Worm (Caenorhabditis elegans) whole organism, mixed stage, embryonic: ENCODE results near the gene rfp-1.

Source experiments
- M03D4.4 ChIP-seq: sonication (generic microtip); optimal IDR thresholded peaks from 2 replicates; lab custom pipeline; 2017; ENCODE audit warnings: mild to moderate bottlenecking, missing genetic modification characterization, missing compliant biosample characterization
- bed-3 ChIP-seq: fragments of 200-800 bp; sonication (Bioruptor generic); optimal IDR thresholded peaks from 3 replicates; lab custom pipeline; 2018; ENCODE audit warnings: mild to moderate bottlenecking, missing genetic modification characterization, moderate library complexity, missing compliant biosample characterization
- blmp-1 ChIP-seq: fragments of 150-350 bp; optimal IDR thresholded peaks from 2 replicates; lab custom pipeline; 2014; ENCODE audit warnings: missing biosample characterization, missing genetic modification characterization
- ceh-43 ChIP-seq: fragments of 200-800 bp; sonication (Bioruptor generic); optimal IDR thresholded peaks from 2 replicates; lab custom pipeline; 2018; ENCODE audit warnings: mild to moderate bottlenecking, missing genetic modification characterization, moderate library complexity, missing compliant biosample characterization
- ceh-83 ChIP-seq: fragments of 200-800 bp; sonication (Bioruptor generic); optimal IDR thresholded peaks from 2 replicates; lab custom pipeline; 2018; ENCODE audit warnings: mild to moderate bottlenecking, missing genetic modification characterization, missing compliant biosample characterization
- cnd-1 ChIP-seq: fragments of 200-800 bp; sonication (Bioruptor generic); optimal IDR thresholded peaks from 2 replicates; lab custom pipeline; 2018; ENCODE audit warnings: mild to moderate bottlenecking, missing genetic modification characterization, missing compliant biosample characterization
- drap-1 ChIP-seq: fragments of 200-800 bp; sonication (Bioruptor generic); optimal IDR thresholded peaks from 3 replicates; lab custom pipeline; 2018; ENCODE audit warnings: mild to moderate bottlenecking, missing genetic modification characterization, missing compliant biosample characterization
- elt-1 ChIP-seq: sonication (generic microtip); optimal IDR thresholded peaks from 2 replicates; lab custom pipeline; 2017; ENCODE audit warnings: missing genetic modification characterization, mild to moderate bottlenecking, missing compliant biosample characterization, antibody characterized with exemption, moderate library complexity, borderline replicate concordance; ENCODE audit not compliant: insufficient read depth
- elt-3 ChIP-seq: fragments of 150-350 bp; optimal IDR thresholded peaks from 2 replicates; lab custom pipeline; 2014; ENCODE audit warnings: missing biosample characterization, missing genetic modification characterization
- flh-1 ChIP-seq: fragments of 200-800 bp; sonication (Bioruptor generic); optimal IDR thresholded peaks from 2 replicates; lab custom pipeline; 2018; ENCODE audit warnings: mild to moderate bottlenecking, missing genetic modification characterization, moderate library complexity, missing compliant biosample characterization
- ham-2 ChIP-seq: fragments of 200-800 bp; sonication (Bioruptor generic); optimal IDR thresholded peaks from 2 replicates; lab custom pipeline; 2018; ENCODE audit warnings: mild to moderate bottlenecking, missing genetic modification characterization, missing compliant biosample characterization
- hlh-1 ChIP-seq: fragments of 150-350 bp; optimal IDR thresholded peaks from 2 replicates; lab custom pipeline; 2014; ENCODE audit warnings: missing biosample characterization, missing genetic modification reagents, missing genetic modification characterization
- lin-13 ChIP-seq: fragments of 150-350 bp; optimal IDR thresholded peaks from 2 replicates; lab custom pipeline; 2014; ENCODE audit warnings: missing biosample characterization, missing genetic modification characterization
- lin-32 ChIP-seq: fragments of 200-800 bp; sonication (Bioruptor generic); optimal IDR thresholded peaks from 2 replicates; lab custom pipeline; 2018; ENCODE audit warnings: mild to moderate bottlenecking, missing genetic modification characterization, missing compliant biosample characterization
- lsy-2 ChIP-seq: fragments of 150-350 bp; optimal IDR thresholded peaks from 2 replicates; lab custom pipeline; 2014; ENCODE audit warnings: missing biosample characterization, missing genetic modification characterization
- mab-5 ChIP-seq: fragments of 150-350 bp; optimal IDR thresholded peaks from 2 replicates; lab custom pipeline; 2014; ENCODE audit warnings: missing biosample characterization, missing genetic modification characterization
- mep-1 ChIP-seq: fragments of 150-350 bp; optimal IDR thresholded peaks from 2 replicates; lab custom pipeline; 2017; ENCODE audit warnings: missing biosample characterization, missing genetic modification reagents, missing genetic modification characterization, inconsistent platforms
- mls-2 ChIP-seq: sonication (generic microtip); optimal IDR thresholded peaks from 2 replicates; lab custom pipeline; 2016; ENCODE audit warnings: mild to moderate bottlenecking, missing genetic modification characterization, moderate library complexity, missing compliant biosample characterization
- nhr-12 ChIP-seq: fragments of 150-350 bp; optimal IDR thresholded peaks from 2 replicates; lab custom pipeline; 2014; ENCODE audit warnings: missing biosample characterization, missing genetic modification characterization
- nhr-2 ChIP-seq: fragments of 150-350 bp; optimal IDR thresholded peaks from 2 replicates; lab custom pipeline; 2014; ENCODE audit warnings: missing biosample characterization, missing genetic modification characterization
- nhr-237 ChIP-seq: fragments of 150-350 bp; optimal IDR thresholded peaks from 2 replicates; lab custom pipeline; 2014; ENCODE audit warnings: missing biosample characterization, missing genetic modification characterization
- nhr-28 ChIP-seq: fragments of 150-350 bp; optimal IDR thresholded peaks from 2 replicates; lab custom pipeline; 2014; ENCODE audit warnings: missing biosample characterization, missing genetic modification characterization
- nhr-76 ChIP-seq: sonication (generic microtip); optimal IDR thresholded peaks from 2 replicates; lab custom pipeline; 2017; ENCODE audit warnings: missing biosample characterization, missing genetic modification characterization
- pha-4 ChIP-seq: fragments of 150-350 bp; optimal IDR thresholded peaks from 2 replicates; lab custom pipeline; 2018; ENCODE audit warnings: missing biosample characterization, missing genetic modification reagents, missing genetic modification characterization
- sem-2 ChIP-seq: fragments of 200-800 bp; sonication (Bioruptor generic); optimal IDR thresholded peaks from 2 replicates; lab custom pipeline; 2018; ENCODE audit warnings: mild to moderate bottlenecking, missing genetic modification characterization, missing compliant biosample characterization
- snpc-4 ChIP-seq: fragments of 150-350 bp; optimal IDR thresholded peaks from 2 replicates; lab custom pipeline; 2014; ENCODE audit warnings: missing biosample characterization, missing genetic modification characterization
- sptf-1 ChIP-seq: sonication (generic microtip); optimal IDR thresholded peaks from 2 replicates; lab custom pipeline; 2017; ENCODE audit warnings: mild to moderate bottlenecking, missing genetic modification characterization, moderate library complexity, missing compliant biosample characterization
- tbx-8 ChIP-seq: fragments of 200-800 bp; sonication (Bioruptor generic); optimal IDR thresholded peaks from 2 replicates; lab custom pipeline; 2018; ENCODE audit warnings: mild to moderate bottlenecking, missing genetic modification characterization, moderate library complexity, missing compliant biosample characterization
- unc-120 ChIP-seq: sonication (generic microtip); optimal IDR thresholded peaks from 2 replicates; lab custom pipeline; 2017; ENCODE audit warnings: missing genetic modification characterization, missing compliant biosample characterization; ENCODE audit not compliant: poor library complexity, severe bottlenecking
- unc-39 ChIP-seq: fragments of 150-350 bp; optimal IDR thresholded peaks from 2 replicates; lab custom pipeline; 2014; ENCODE audit warnings: missing biosample characterization, missing genetic modification characterization
- unc-62 ChIP-seq: fragments of 150-350 bp; optimal IDR thresholded peaks from 2 replicates; lab custom pipeline; 2014; ENCODE audit warnings: missing biosample characterization, missing genetic modification reagents, missing genetic modification characterization
- zip-8 ChIP-seq: fragments of 150-350 bp; optimal IDR thresholded peaks from 2 replicates; lab custom pipeline; 2014; ENCODE audit warnings: missing biosample characterization, missing genetic modification characterization
- ztf-11 ChIP-seq: fragments of 150-350 bp; optimal IDR thresholded peaks from 2 replicates; lab custom pipeline; 2014; ENCODE audit warnings: missing biosample characterization, missing genetic modification characterization

rfp-1 gene

ce11 chrIII:8371595-8372305 lies 13.3 kb downstream of the rfp-1 start, which contains the start of gene lmbr-1:
Gene lmbr-1, plus strand, starts transcription at chrIII:8372255.
- TF ChIP-seq unc-120 (tag; lab: Kevin White, UChicago) (no peak), nhr-12 (no peak), tbx-8 (GFP tag; lab: Kevin White, UChicago) (no peak), cnd-1 (no peak), flh-1 (GFP tag; lab: Kevin White, UChicago) (no peak), nhr-237 (no peak), mab-5 (tag; lab: Kevin White, UChicago) (no peak), nhr-2 (no peak), ham-2 (GFP tag; lab: Kevin White, UChicago) (no peak), ceh-43 (GFP tag; lab: Kevin White, UChicago) (no peak), unc-62 (GFP tag; lab: Kevin White, UChicago) (no peak), elt-3 (tag; lab: Kevin White, UChicago) (no peak), M03D4.4 (no peak), mep-1 (tag; lab: Kevin White, UChicago) (no peak), nhr-76 (tag; lab: Kevin White, UChicago) (no peak), lsy-2 (tag; lab: Kevin White, UChicago) (no peak), snpc-4 (no peak), ceh-83 (GFP tag; lab: Kevin White, UChicago) (no peak), lin-13 (tag; lab: Kevin White, UChicago) (no peak)

- TF ChIP-seq nhr-76 (tag; lab: Kevin White, UChicago) (no peak), mls-2 (tag; lab: Kevin White, UChicago) (no peak), unc-39 (tag; lab: Kevin White, UChicago) (no peak), ztf-11 (tag; lab: Kevin White, UChicago) (no peak), lin-32 (GFP tag; lab: Kevin White, UChicago) (no peak), zip-8 (tag; lab: Kevin White, UChicago) (no peak), ham-2 (GFP tag; lab: Kevin White, UChicago) (no peak), sptf-1 (tag; lab: Kevin White, UChicago) (no peak), nhr-28 (no peak), ceh-83 (GFP tag; lab: Kevin White, UChicago) (no peak), hlh-1 (tag; lab: Kevin White, UChicago) (no peak), blmp-1 (tag; lab: Kevin White, UChicago) (no peak), tbx-8 (GFP tag; lab: Kevin White, UChicago) (no peak), nhr-12 (no peak)
These were observed 16.6 kb downstream of the rfp-1 start, which contains the start of gene met-2 for ce11 chrIII:8375000-8375399. Gene met-2, plus strand, starts transcription at chrIII:8375300.

- TF ChIP-seq ceh-43 (GFP tag; lab: Kevin White, UChicago): no peak
- no peak for TF ChIP-seq lin-13 (tag; lab: Kevin White, UChicago)
- TF ChIP-seq nhr-2: no peak
- no peak for TF ChIP-seq unc-62 (GFP tag; lab: Kevin White, UChicago)
- no peak for TF ChIP-seq nhr-76 (tag; lab: Kevin White, UChicago)
- no peak for TF ChIP-seq bed-3 (GFP tag; lab: Kevin White, UChicago)
- TF ChIP-seq ham-2 (GFP tag; lab: Kevin White, UChicago): no peak
- TF ChIP-seq cnd-1: no peak
- no peak for TF ChIP-seq elt-3 (tag; lab: Kevin White, UChicago)
- TF ChIP-seq hlh-1 (tag; lab: Kevin White, UChicago): no peak
- no peak for TF ChIP-seq mab-5 (tag; lab: Kevin White, UChicago)
- TF ChIP-seq blmp-1 (tag; lab: Kevin White, UChicago): no peak
- no peak for TF ChIP-seq nhr-12
- TF ChIP-seq, all 35 proteins: peak for 0
These were observed 22.2 kb downstream of the rfp-1 start, which contains the start of gene R05D3.12 for ce11 chrIII:8380645-8381044. Gene R05D3.12, plus strand, starts transcription at chrIII:8380945.

- TF ChIP-seq ham-2 (GFP tag; lab: Kevin White, UChicago) (no peak), tbx-8 (GFP tag; lab: Kevin White, UChicago) (no peak), mls-2 (tag; lab: Kevin White, UChicago) (no peak), pha-4 (tag; lab: Kevin White, UChicago) (no peak), nhr-2 (no peak), sem-2 (GFP tag; lab: Kevin White, UChicago) (no peak), hlh-1 (tag; lab: Kevin White, UChicago) (no peak), unc-120 (tag; lab: Kevin White, UChicago) (no peak), drap-1 (no peak), lsy-2 (tag; lab: Kevin White, UChicago) (no peak), sptf-1 (tag; lab: Kevin White, UChicago) (no peak), lin-32 (GFP tag; lab: Kevin White, UChicago) (no peak), snpc-4 (no peak), elt-1 (tag; lab: Kevin White, UChicago) (no peak), nhr-28 (no peak), ceh-43 (GFP tag; lab: Kevin White, UChicago) (no peak), nhr-76 (tag; lab: Kevin White, UChicago) (no peak), bed-3 (GFP tag; lab: Kevin White, UChicago) (no peak), nhr-237 (no peak), nhr-12 (no peak)
- TF ChIP-seq, all 35 proteins: peak for 0
These were observed 31.1 kb downstream of the rfp-1 start, which contains the start of gene ZK353.4 for ce11 chrIII:8389539-8389938. Gene ZK353.4, minus strand, starts transcription at chrIII:8389639.
